Worm (Caenorhabditis elegans): ENCODE measurements around the gene ZK637.12.
A peak's percentile ranks its signal among the peaks of the same experiment; 100 is the strongest.

The ZK637.12 gene

DNA sequence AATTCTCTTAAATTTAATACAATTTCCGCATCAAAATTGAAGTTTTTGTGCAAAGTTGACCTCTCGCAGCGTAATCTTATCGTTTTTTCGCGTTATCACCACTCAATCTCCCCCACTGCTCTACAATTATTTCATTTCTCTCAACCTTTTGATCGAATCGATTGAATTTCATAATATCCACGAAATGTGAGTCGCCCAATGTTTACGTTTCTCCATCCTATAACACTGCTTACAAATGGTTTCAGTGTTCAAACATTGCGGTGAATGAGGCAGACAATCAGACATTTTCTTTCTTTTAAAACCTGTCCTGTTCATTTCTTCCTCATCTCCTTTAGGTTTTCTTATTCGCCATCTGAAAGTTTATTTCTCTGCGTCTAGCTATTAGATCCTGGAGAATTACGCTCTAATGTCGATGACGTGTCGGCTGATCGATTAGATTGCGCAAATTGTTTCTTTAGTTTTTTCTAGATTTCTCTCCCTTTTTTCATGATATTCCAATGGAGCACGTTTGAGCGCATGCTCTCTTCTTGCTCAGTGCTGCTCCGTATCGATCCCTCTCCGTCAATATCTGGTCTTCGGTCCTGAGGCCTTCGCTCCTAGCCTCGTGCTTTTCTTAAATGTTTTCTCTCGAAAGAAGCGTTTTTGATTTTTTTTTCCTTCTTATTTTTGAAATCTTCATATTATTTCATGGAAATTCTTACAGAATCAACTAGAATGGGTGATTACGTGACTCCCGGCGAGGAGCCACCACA, 18.9 kb upstream of the ZK637.12 start, which contains the start of gene unc-32 (continued):
- no peak for TF ChIP-seq blmp-1 (tag; optimal IDR thresholded peaks at IDR 0.05)
- TF ChIP-seq fkh-8 (tag; optimal IDR thresholded peaks at IDR 0.05): peak; percentile 80
- TF ChIP-seq C16A3.4 (tag; optimal IDR thresholded peaks at IDR 0.05): no peak
- no peak for TF ChIP-seq pax-3 (tag; optimal IDR thresholded peaks at IDR 0.05)
- TF ChIP-seq ceh-82 (tag; optimal IDR thresholded peaks at IDR 0.05): peak in 2 of 3 experiments; percentile 26 to 72
- peak; percentile 84 for TF ChIP-seq lin-14 (GFP tag; optimal IDR thresholded peaks at IDR 0.05)
- TF ChIP-seq ztf-4 (tag; optimal IDR thresholded peaks at IDR 0.05): no peak

DNA sequence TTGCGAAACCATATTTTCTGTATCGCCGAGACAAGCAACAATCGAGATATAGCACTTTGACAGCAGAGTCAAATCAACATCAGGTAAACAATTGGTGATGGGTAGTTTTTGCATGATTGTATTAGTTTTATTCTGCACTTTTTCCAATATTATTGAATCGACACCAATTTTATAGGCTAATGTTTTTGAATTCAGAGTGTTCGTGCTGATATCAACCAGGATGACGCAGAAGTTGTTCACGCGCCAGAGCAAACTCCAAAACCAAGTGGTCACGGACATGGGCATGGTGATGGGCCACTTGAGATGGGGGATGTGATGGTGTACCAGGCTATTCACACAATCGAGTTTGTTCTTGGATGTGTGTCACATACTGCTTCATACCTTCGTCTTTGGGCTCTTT, 13.9 kb upstream of the ZK637.12 start:
- TF ChIP-seq aha-1 (tag; optimal IDR thresholded peaks at IDR 0.05) (no peak), efl-3 (GFP tag; optimal IDR thresholded peaks at IDR 0.05) (no peak), fkh-10 (GFP tag; optimal IDR thresholded peaks at IDR 0.05) (no peak), dpl-1 (GFP tag; optimal IDR thresholded peaks at IDR 0.05) (no peak), lin-14 (GFP tag; optimal IDR thresholded peaks at IDR 0.05) (no peak), lir-3 (tag; optimal IDR thresholded peaks at IDR 0.05; ENCODE audit: poor library complexity) (no peak), isw-1 (GFP tag; IDR thresholded peaks at IDR 0.05) (no peak), nhr-12 (tag; optimal IDR thresholded peaks at IDR 0.05) (no peak), fkh-4 (tag; optimal IDR thresholded peaks at IDR 0.05; ENCODE audit: borderline replicate concordance) (no peak), pax-3 (tag; optimal IDR thresholded peaks at IDR 0.05) (no peak), zag-1 (tag; optimal IDR thresholded peaks at IDR 0.05) (no peak)

ce11 chrIII:8911598-8912194, 12.3 kb upstream of the ZK637.12 start, which contains the start of gene tpk-1:
tpk-1 (plus strand) TSS chrIII:8912144.
- TF ChIP-seq dsc-1 (tag; optimal IDR thresholded peaks at IDR 0.05) (no peak), lin-14 (GFP tag; optimal IDR thresholded peaks at IDR 0.05) (no peak), aly-2 (tag; optimal IDR thresholded peaks at IDR 0.05) (no peak), ceh-88 (GFP tag; IDR thresholded peaks at IDR 0.05) (no peak), hlh-4 (tag; optimal IDR thresholded peaks at IDR 0.05) (no peak), tlp-1 (tag; optimal IDR thresholded peaks at IDR 0.05) (no peak), lin-35 (GFP tag; optimal IDR thresholded peaks at IDR 0.05) (no peak), ceh-82 (tag; optimal IDR thresholded peaks at IDR 0.05) (no peak), nhr-28 (tag; optimal IDR thresholded peaks at IDR 0.05) (no peak), efl-3 (GFP tag; optimal IDR thresholded peaks at IDR 0.05) (no peak), unc-98 (GFP tag; IDR thresholded peaks at IDR 0.05) (no peak), nhr-90 (tag; optimal IDR thresholded peaks at IDR 0.05; ENCODE audit: poor library complexity) (no peak), hlh-17 (GFP tag; optimal IDR thresholded peaks at IDR 0.05; ENCODE audit: borderline replicate concordance) (no peak), C04F5.9 (tag; optimal IDR thresholded peaks at IDR 0.05) (no peak), nhr-12 (tag; optimal IDR thresholded peaks at IDR 0.05) (no peak), F16B12.6 (tag; optimal IDR thresholded peaks at IDR 0.05) (no peak)

ce11 chrIII:8913469-8913868, 10.6 kb upstream of the ZK637.12 start, which contains the start of gene trxr-2:
trxr-2 (plus strand) TSS chrIII:8913769.
- TF ChIP-seq blmp-1 (tag; optimal IDR thresholded peaks at IDR 0.05): no peak
- TF ChIP-seq nhr-71 (tag; optimal IDR thresholded peaks at IDR 0.05): no peak
- no peak for TF ChIP-seq efl-1 (optimal IDR thresholded peaks at IDR 0.05)
- no peak for TF ChIP-seq efl-1 (GFP tag; optimal IDR thresholded peaks at IDR 0.05 in 1 of 2)
- no peak for TF ChIP-seq C04F5.9 (tag; optimal IDR thresholded peaks at IDR 0.05)
- no peak for TF ChIP-seq jun-1 (tag; optimal IDR thresholded peaks at IDR 0.05)
- TF ChIP-seq nhr-90 (tag; optimal IDR thresholded peaks at IDR 0.05; ENCODE audit: poor library complexity): no peak
- TF ChIP-seq skn-1 (tag; optimal IDR thresholded peaks at IDR 0.05): no peak
- no peak for TF ChIP-seq nhr-47 (tag; optimal IDR thresholded peaks at IDR 0.05)
- TF ChIP-seq nhr-84 (tag; optimal IDR thresholded peaks at IDR 0.05): no peak
- no peak for TF ChIP-seq lin-39 (tag; optimal IDR thresholded peaks at IDR 0.05)
- TF ChIP-seq unc-62 (GFP tag; optimal IDR thresholded peaks at IDR 0.05): no peak
- no peak for TF ChIP-seq lin-14 (GFP tag; optimal IDR thresholded peaks at IDR 0.05)
- no peak for TF ChIP-seq unc-130 (tag; optimal IDR thresholded peaks at IDR 0.05)
- no peak for TF ChIP-seq hpl-2 (GFP tag; optimal IDR thresholded peaks at IDR 0.05)

All from whole organism, L1 larva.